Fruit fly (Drosophila melanogaster) whole organism, embryonic: ENCODE measurements around the gene Idh3b.

Experiments used
- Atf-2 ChIP-seq: fragments of 200-800 bp; sonication (Bioruptor generic); optimal IDR thresholded peaks from 2 replicates; lab custom pipeline; 2016; ENCODE audit warnings: missing biosample characterization, missing genetic modification characterization
- BEAF-32 ChIP-seq: fragments of 200-800 bp; sonication (Bioruptor generic); optimal IDR thresholded peaks from 3 replicates; lab custom pipeline; 2017; ENCODE audit warnings: missing biosample characterization, missing genetic modification characterization, mild to moderate bottlenecking, moderate library complexity, missing genetic modification reagents
- CG10565 ChIP-seq: fragments of 200-800 bp; sonication (Bioruptor generic); optimal IDR thresholded peaks from 3 replicates; lab custom pipeline; 2016; ENCODE audit warnings: missing biosample characterization, mild to moderate bottlenecking, missing genetic modification characterization
- CG11247 ChIP-seq: fragments of 200-800 bp; sonication (Bioruptor generic); IDR thresholded peaks from 2 replicates; pipeline ENCODE4 v1.3.6; 2022; ENCODE audit warnings: missing biosample characterization, missing genetic modification characterization
- CG11695 ChIP-seq: fragments of 200-800 bp; sonication (Bioruptor generic); IDR thresholded peaks from 3 replicates; pipeline ENCODE4 v1.3.6; 2022; ENCODE audit warnings: missing biosample characterization, missing genetic modification characterization
- CG11696 ChIP-seq: fragments of 200-800 bp; sonication (Bioruptor generic); IDR thresholded peaks from 2 replicates; pipeline ENCODE4 v1.3.6; 2022; ENCODE audit warnings: missing biosample characterization, missing genetic modification characterization
- CG13424 ChIP-seq: fragments of 200-800 bp; sonication (Bioruptor generic); optimal IDR thresholded peaks from 2 replicates; lab custom pipeline; 2019; ENCODE audit warnings: missing biosample characterization, mild to moderate bottlenecking, missing genetic modification characterization, moderate library complexity
- CG13894 ChIP-seq: fragments of 200-800 bp; sonication (Bioruptor generic); optimal IDR thresholded peaks from 3 replicates; lab custom pipeline; 2018; ENCODE audit warnings: missing biosample characterization, mild to moderate bottlenecking, missing genetic modification characterization, moderate library complexity
- CG15479 ChIP-seq: fragments of 200-800 bp; sonication (Bioruptor generic); optimal IDR thresholded peaks from 3 replicates; lab custom pipeline; 2019; ENCODE audit warnings: missing biosample characterization, mild to moderate bottlenecking, missing genetic modification characterization, moderate library complexity
- CG15514 ChIP-seq: fragments of 200-800 bp; sonication (Bioruptor generic); optimal IDR thresholded peaks from 3 replicates; lab custom pipeline; 2017; ENCODE audit warnings: missing biosample characterization, missing genetic modification characterization, mild to moderate bottlenecking, moderate library complexity, missing genetic modification reagents
- CG16813 ChIP-seq: fragments of 200-800 bp; sonication (Bioruptor generic); IDR thresholded peaks from 3 replicates; pipeline ENCODE4 v1.3.6; 2022; ENCODE audit warnings: missing biosample characterization, missing genetic modification characterization; ENCODE audit not compliant: partially characterized antibody
- CG17186 ChIP-seq: fragments of 200-800 bp; sonication (Bioruptor generic); optimal IDR thresholded peaks from 3 replicates; lab custom pipeline; 2017; ENCODE audit warnings: missing biosample characterization, missing genetic modification reagents, missing genetic modification characterization
- CG17361 ChIP-seq: fragments of 200-800 bp; sonication (Bioruptor generic); IDR thresholded peaks from 3 replicates; pipeline ENCODE4 v1.3.6; 2022; ENCODE audit warnings: missing biosample characterization, missing genetic modification characterization
- CG17568 ChIP-seq: fragments of 200-800 bp; sonication (Bioruptor generic); optimal IDR thresholded peaks from 2 replicates; lab custom pipeline; 2018; ENCODE audit warnings: missing biosample characterization, mild to moderate bottlenecking, missing genetic modification characterization, moderate library complexity
- CG18262 ChIP-seq: fragments of 200-800 bp; optimal IDR thresholded peaks from 3 replicates; lab custom pipeline; 2019; ENCODE audit warnings: missing biosample characterization, mild to moderate bottlenecking, missing genetic modification characterization, moderate library complexity
- CG30403 ChIP-seq: fragments of 200-800 bp; sonication (Bioruptor generic); optimal IDR thresholded peaks from 3 replicates; lab custom pipeline; 2016; ENCODE audit warnings: missing biosample characterization, missing genetic modification characterization
- CG30431 ChIP-seq: fragments of 200-800 bp; sonication (Bioruptor generic); optimal IDR thresholded peaks from 2 replicates; lab custom pipeline; 2017; ENCODE audit warnings: missing biosample characterization, missing genetic modification characterization
- CG3281 ChIP-seq: fragments of 200-800 bp; sonication (Bioruptor generic); optimal IDR thresholded peaks from 3 replicates; lab custom pipeline; 2017; ENCODE audit warnings: missing biosample characterization, mild to moderate bottlenecking, missing genetic modification characterization
- CG6854 ChIP-seq: fragments of 200-800 bp; sonication (Bioruptor generic); optimal IDR thresholded peaks from 3 replicates; lab custom pipeline; 2017; ENCODE audit warnings: missing biosample characterization, mild to moderate bottlenecking, missing genetic modification characterization
- CG7372 ChIP-seq: fragments of 200-800 bp; sonication (Bioruptor generic); IDR thresholded peaks from 2 replicates; pipeline ENCODE4 v1.3.6; 2022; ENCODE audit warnings: missing biosample characterization, missing genetic modification characterization
- CG7556 ChIP-seq: fragments of 200-800 bp; sonication (Bioruptor generic); optimal IDR thresholded peaks from 2 replicates; lab custom pipeline; 2017; ENCODE audit warnings: missing biosample characterization, mild to moderate bottlenecking, missing genetic modification characterization
- Dip3 ChIP-seq: fragments of 200-800 bp; sonication (Bioruptor generic); optimal IDR thresholded peaks from 3 replicates; lab custom pipeline; 2016; ENCODE audit warnings: missing biosample characterization, missing genetic modification characterization
- Elba2 ChIP-seq: fragments of 200-800 bp; sonication (Bioruptor generic); optimal IDR thresholded peaks from 3 replicates; lab custom pipeline; 2016; ENCODE audit warnings: missing biosample characterization, missing genetic modification characterization
- Fer3 ChIP-seq: fragments of 200-800 bp; sonication (Bioruptor generic); optimal IDR thresholded peaks from 2 replicates; lab custom pipeline; 2018; ENCODE audit warnings: missing biosample characterization, mild to moderate bottlenecking, missing genetic modification characterization, moderate library complexity
- Gug ChIP-seq: fragments of 200-800 bp; sonication (Bioruptor generic); IDR thresholded peaks from 4 replicates; pipeline ENCODE4 v1.3.6; 2022; ENCODE audit warnings: missing biosample characterization, missing genetic modification characterization
- H15 ChIP-seq: fragments of 200-800 bp; sonication (Bioruptor generic); IDR thresholded peaks from 3 replicates; pipeline ENCODE4 v1.3.6; 2022; ENCODE audit warnings: missing biosample characterization, missing genetic modification characterization
- Hmr ChIP-seq: fragments of 200-800 bp; sonication (Bioruptor generic); optimal IDR thresholded peaks from 3 replicates; lab custom pipeline; 2017; ENCODE audit warnings: mild to moderate bottlenecking, missing biosample characterization, missing genetic modification reagents, missing genetic modification characterization
- Lim3 ChIP-seq: fragments of 200-800 bp; sonication (Bioruptor generic); IDR thresholded peaks from 2 replicates; pipeline ENCODE4 v1.3.6; 2022; ENCODE audit warnings: missing biosample characterization, missing genetic modification characterization
- Med ChIP-seq: fragments of 200-800 bp; sonication (Bioruptor generic); peaks from one replicate; lab custom pipeline; 2016; ENCODE audit warnings: missing biosample characterization, missing genetic modification characterization, mild to moderate bottlenecking, inconsistent platforms, moderate library complexity
- Myb ChIP-seq: fragments of 200-800 bp; sonication (Bioruptor generic); optimal IDR thresholded peaks from 2 replicates; lab custom pipeline; 2016; ENCODE audit warnings: missing biosample characterization, missing genetic modification characterization
- NC2α ChIP-seq: fragments of 200-800 bp; sonication (Bioruptor generic); optimal IDR thresholded peaks from 2 replicates; lab custom pipeline; 2016; ENCODE audit warnings: missing biosample characterization, missing genetic modification characterization
- NC2β ChIP-seq: fragments of 200-800 bp; sonication (Bioruptor generic); optimal IDR thresholded peaks from 2 replicates; lab custom pipeline; 2016; ENCODE audit warnings: missing biosample characterization, missing genetic modification characterization
- Poxn ChIP-seq: fragments of 200-800 bp; sonication (Bioruptor generic); IDR thresholded peaks from 2 replicates; pipeline ENCODE4 v1.3.6; 2022; ENCODE audit warnings: missing biosample characterization, missing genetic modification characterization
- Sry-β ChIP-seq: fragments of 200-800 bp; sonication (Bioruptor generic); optimal IDR thresholded peaks from 2 replicates; lab custom pipeline; 2018; ENCODE audit warnings: missing biosample characterization, mild to moderate bottlenecking, missing genetic modification characterization, moderate library complexity
- Ssrp ChIP-seq: fragments of 200-800 bp; sonication (Bioruptor generic); optimal IDR thresholded peaks from 2 replicates; lab custom pipeline; 2018; ENCODE audit warnings: missing biosample characterization, mild to moderate bottlenecking, missing genetic modification characterization, moderate library complexity
- Taf1 ChIP-seq: fragments of 200-800 bp; sonication (Bioruptor generic); IDR thresholded peaks from 2 replicates; pipeline ENCODE4 v1.3.6; 2022; ENCODE audit warnings: missing biosample characterization, missing genetic modification characterization
- Tbp ChIP-seq: fragments of >200 bp; optimal IDR thresholded peaks from 2 replicates; lab custom pipeline; 2018; ENCODE audit warnings: missing biosample characterization, missing genetic modification characterization
- az2 ChIP-seq: fragments of 200-800 bp; sonication (Bioruptor generic); optimal IDR thresholded peaks from 3 replicates; lab custom pipeline; 2016; ENCODE audit warnings: missing biosample characterization, missing genetic modification characterization
- br ChIP-seq: fragments of >200 bp; optimal IDR thresholded peaks from 2 replicates; lab custom pipeline; 2017
- da ChIP-seq: fragments of 200-800 bp; sonication (Bioruptor generic); optimal IDR thresholded peaks from 2 replicates; lab custom pipeline; 2016; ENCODE audit warnings: missing biosample characterization, missing genetic modification characterization
- hth ChIP-seq: fragments of >200 bp; optimal IDR thresholded peaks from 2 replicates; lab custom pipeline; 2017; ENCODE audit warnings: inconsistent platforms
- insv ChIP-seq, 2 experiments: fragments of 200-800 bp; sonication (Bioruptor generic); optimal IDR thresholded peaks; 3 replicates each; lab custom pipeline; 2016 to 2018; ENCODE audit warnings: missing biosample characterization in 2 of 2, missing genetic modification characterization in 2 of 2
- inv ChIP-seq: fragments of 200-800 bp; sonication (Bioruptor generic); IDR thresholded peaks from 2 replicates; pipeline ENCODE4 v1.3.6; 2022; ENCODE audit warnings: missing biosample characterization, missing genetic modification characterization; ENCODE audit not compliant: partially characterized antibody
- oc ChIP-seq: fragments of 200-800 bp; sonication (Bioruptor generic); optimal IDR thresholded peaks from 2 replicates; lab custom pipeline; 2018; ENCODE audit warnings: missing biosample characterization, mild to moderate bottlenecking, missing genetic modification characterization, moderate library complexity
- pzg ChIP-seq: fragments of 200-800 bp; sonication (Bioruptor generic); optimal IDR thresholded peaks from 3 replicates; lab custom pipeline; 2018; ENCODE audit warnings: missing biosample characterization, mild to moderate bottlenecking, missing genetic modification characterization, moderate library complexity
- sd ChIP-seq: fragments of 200-800 bp; sonication (Bioruptor generic); optimal IDR thresholded peaks from 3 replicates; lab custom pipeline; 2018; ENCODE audit warnings: missing biosample characterization, mild to moderate bottlenecking, missing genetic modification characterization, moderate library complexity
- sens ChIP-seq: fragments of 200-800 bp; sonication (Bioruptor generic); peaks from one replicate; lab custom pipeline; 2016; ENCODE audit warnings: missing biosample characterization, missing genetic modification characterization
- so ChIP-seq: fragments of 200-800 bp; sonication (Bioruptor generic); IDR thresholded peaks from 3 replicates; pipeline ENCODE4 v1.3.6; 2022; ENCODE audit warnings: missing biosample characterization, missing genetic modification characterization
- tgo ChIP-seq: fragments of 200-800 bp; sonication (Bioruptor generic); IDR thresholded peaks from 3 replicates; pipeline ENCODE4 v1.3.6; 2022; ENCODE audit warnings: missing biosample characterization, missing genetic modification characterization
- tio ChIP-seq: fragments of 200-800 bp; sonication (Bioruptor generic); optimal IDR thresholded peaks from 2 replicates; lab custom pipeline; 2017; ENCODE audit warnings: missing biosample characterization, missing genetic modification characterization, inconsistent platforms
- tx ChIP-seq: fragments of 200-800 bp; sonication (Bioruptor generic); optimal IDR thresholded peaks from 2 replicates; lab custom pipeline; 2016; ENCODE audit warnings: missing biosample characterization, missing genetic modification characterization

Idh3b gene

DNA sequence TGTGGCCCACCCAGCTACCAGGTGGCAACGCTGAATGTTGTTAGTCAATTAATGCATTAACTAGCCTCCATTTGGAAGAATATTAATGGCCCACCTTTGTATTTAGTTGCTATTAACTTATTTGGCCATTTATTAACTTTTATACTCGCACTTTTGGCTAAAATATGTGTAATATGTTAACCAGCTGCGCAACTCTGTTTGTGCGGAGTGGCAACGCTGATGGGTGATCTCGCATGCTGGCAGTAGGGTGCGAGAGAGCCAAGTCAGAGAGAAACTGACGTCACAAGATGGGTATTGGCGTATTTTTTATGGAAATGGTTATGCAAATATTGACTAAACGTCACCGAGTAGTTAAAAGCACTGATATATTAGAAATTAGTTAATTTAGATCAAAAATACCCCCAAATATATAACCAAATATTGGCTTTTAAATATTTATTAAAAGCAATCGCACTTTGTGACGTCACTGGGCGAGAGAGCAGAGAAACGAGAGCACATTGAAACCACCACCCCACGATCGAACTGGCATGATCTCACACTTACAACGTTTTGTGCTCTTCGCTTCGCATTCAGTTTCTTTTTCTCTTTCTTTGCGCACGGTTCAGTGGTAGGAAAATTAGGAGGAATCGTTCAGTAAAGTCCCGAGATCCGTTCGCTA, 22.6 kb upstream of the Idh3b start, which contains the start of gene how (continued):
- TF ChIP-seq CG30431 (GFP tag; lab: Kevin White, UChicago) (no peak), Med (GFP tag; lab: Kevin White, UChicago) (peak; percentile 84), CG17186 (GFP tag; lab: Kevin White, UChicago) (peak; percentile 84), CG7556 (GFP tag; lab: Kevin White, UChicago) (peak; percentile 2), CG11247 (GFP tag; lab: Robert Waterston, UW) (no peak), CG16813 (peak; percentile 32; the same call in 1 of the 3 replicates), pzg (GFP tag; lab: Kevin White, UChicago) (peak; percentile 69), CG15479 (peak; percentile 74), sd (tag; lab: Kevin White, UChicago) (peak; percentile 42), Sry-β (GFP tag; lab: Kevin White, UChicago) (peak; percentile 79), CG6854 (GFP tag; lab: Kevin White, UChicago) (no peak), Tbp (GFP tag; lab: Kevin White, UChicago) (no peak), CG7372 (GFP tag; lab: Robert Waterston, UW) (no peak), Lim3 (GFP tag; lab: Robert Waterston, UW) (no peak), H15 (GFP tag; lab: Robert Waterston, UW) (0 out of 3 replicates have a peak, but pooled peaks have one; percentile 26), so (GFP tag; lab: Robert Waterston, UW) (peak; percentile 48; the same call in 1 of the 3 replicates), CG11696 (no peak), CG18262 (tag; lab: Kevin White, UChicago) (peak; percentile 48), Hmr (GFP tag; lab: Kevin White, UChicago) (peak; percentile 10), da (GFP tag; lab: Kevin White, UChicago) (peak; percentile 63), Atf-2 (GFP tag; lab: Kevin White, UChicago) (peak; percentile 19), sens (GFP tag; lab: Kevin White, UChicago) (peak; percentile 83), NC2α (peak; percentile 20), CG30403 (GFP tag; lab: Kevin White, UChicago) (peak; percentile 26), NC2β (GFP tag; lab: Kevin White, UChicago) (peak; percentile 23), CG17568 (no peak), Gug (GFP tag; lab: Robert Waterston, UW) (no peak), tgo (no peak), CG13424 (tag; lab: Kevin White, UChicago) (peak; percentile 8), tx (GFP tag; lab: Kevin White, UChicago) (peak; percentile 96), CG13894 (tag; lab: Kevin White, UChicago) (peak; percentile 33), hth (no peak), Ssrp (no peak), Dip3 (GFP tag; lab: Kevin White, UChicago) (no peak), Taf1 (no peak), CG11695 (GFP tag; lab: Robert Waterston, UW) (no peak), inv (GFP tag; lab: Robert Waterston, UW) (no peak), CG3281 (peak; percentile 47), az2 (GFP tag; lab: Kevin White, UChicago) (peak; percentile 12), BEAF-32 (GFP tag; lab: Kevin White, UChicago) (peak; percentile 40), CG17361 (0 out of 3 replicates have a peak, but pooled peaks have one; percentile 24), CG15514 (GFP tag; lab: Kevin White, UChicago) (peak; percentile 15), tio (no peak), oc (tag; lab: Kevin White, UChicago) (peak; percentile 21), Myb (GFP tag; lab: Kevin White, UChicago) (peak; percentile 74), insv (GFP tag; optimal IDR thresholded peaks at IDR 0.05; lab: Kevin White, UChicago) (peak in 1 of 2 experiments; percentile 5), CG10565 (GFP tag; lab: Kevin White, UChicago) (no peak), Poxn (GFP tag; lab: Robert Waterston, UW) (no peak), Fer3 (tag; lab: Kevin White, UChicago) (no peak), Elba2 (no peak), br (no peak)
